Worm (Caenorhabditis elegans) whole organism, L3 larva: ENCODE measurements around the gene nlp-58.

Experiments
- R02D3.7 ChIP-seq: fragments of 150-350 bp; optimal IDR thresholded peaks from 2 replicates; lab custom pipeline; 2014; ENCODE audit warnings: missing biosample characterization, missing genetic modification characterization
- ZK546.5 ChIP-seq: sonication (generic microtip); optimal IDR thresholded peaks from 2 replicates; lab custom pipeline; 2017; ENCODE audit warnings: missing biosample characterization, missing genetic modification characterization
- aly-2 ChIP-seq: fragments of 150-350 bp; optimal IDR thresholded peaks from 2 replicates; lab custom pipeline; 2014; ENCODE audit warnings: missing biosample characterization, missing genetic modification characterization
- ama-1 ChIP-seq: fragments of 150-350 bp; optimal IDR thresholded peaks from 2 replicates; lab custom pipeline; 2018
- ceh-28 ChIP-seq: fragments of 150-350 bp; optimal IDR thresholded peaks from 2 replicates; lab custom pipeline; 2014; ENCODE audit warnings: missing biosample characterization, missing genetic modification reagents, missing genetic modification characterization
- ceh-82 ChIP-seq: fragments of 150-350 bp; optimal IDR thresholded peaks from 2 replicates; lab custom pipeline; 2014; ENCODE audit warnings: missing biosample characterization, missing genetic modification characterization
- ceh-9 ChIP-seq: sonication (generic microtip); optimal IDR thresholded peaks from 2 replicates; lab custom pipeline; 2018; ENCODE audit warnings: missing biosample characterization, missing genetic modification characterization
- daf-12 ChIP-seq: fragments of 150-350 bp; optimal IDR thresholded peaks from 2 replicates; lab custom pipeline; 2014; ENCODE audit warnings: missing biosample characterization, missing genetic modification reagents, missing genetic modification characterization
- egl-27 ChIP-seq: sonication (generic microtip); optimal IDR thresholded peaks from 4 replicates; lab custom pipeline; 2017; ENCODE audit warnings: missing biosample characterization, missing genetic modification reagents, missing genetic modification characterization
- egl-5 ChIP-seq: fragments of 150-350 bp; optimal IDR thresholded peaks from 2 replicates; lab custom pipeline; 2017; ENCODE audit warnings: missing biosample characterization, missing genetic modification reagents, missing genetic modification characterization, inconsistent platforms
- elt-2 ChIP-seq: sonication (generic microtip); optimal IDR thresholded peaks from 2 replicates; lab custom pipeline; 2016; ENCODE audit warnings: missing genetic modification reagents, mild to moderate bottlenecking, missing genetic modification characterization, missing compliant biosample characterization
- eor-1 ChIP-seq, 2 experiments: fragments of 150-350 bp; optimal IDR thresholded peaks; 2 replicates each; lab custom pipeline; 2014 to 2018; ENCODE audit warnings: missing biosample characterization in 2 of 2, missing genetic modification characterization in 2 of 2
- fkh-2 ChIP-seq: fragments of 150-350 bp; optimal IDR thresholded peaks from 2 replicates; lab custom pipeline; 2014; ENCODE audit warnings: missing biosample characterization, missing genetic modification reagents, missing genetic modification characterization
- fos-1 ChIP-seq: fragments of 150-350 bp; optimal IDR thresholded peaks from 2 replicates; lab custom pipeline; 2014; ENCODE audit warnings: missing biosample characterization, missing genetic modification characterization
- hmg-11 ChIP-seq: sonication (generic microtip); optimal IDR thresholded peaks from 2 replicates; lab custom pipeline; 2016; ENCODE audit warnings: missing genetic modification characterization, missing compliant biosample characterization
- jun-1 ChIP-seq: fragments of 150-350 bp; optimal IDR thresholded peaks from 2 replicates; lab custom pipeline; 2014; ENCODE audit warnings: missing biosample characterization, missing genetic modification reagents, missing genetic modification characterization
- lin-15B ChIP-seq: fragments of 150-350 bp; optimal IDR thresholded peaks from 2 replicates; lab custom pipeline; 2014; ENCODE audit warnings: missing biosample characterization, missing genetic modification characterization
- lin-39 ChIP-seq: fragments of 150-350 bp; optimal IDR thresholded peaks from 2 replicates; lab custom pipeline; 2018; ENCODE audit warnings: missing biosample characterization, missing genetic modification reagents, missing genetic modification characterization
- lsy-12 ChIP-seq: sonication (generic microtip); optimal IDR thresholded peaks from 2 replicates; lab custom pipeline; 2016; ENCODE audit warnings: mild to moderate bottlenecking, missing genetic modification characterization, missing compliant biosample characterization
- nfya-1 ChIP-seq: sonication (generic microtip); optimal IDR thresholded peaks from 2 replicates; lab custom pipeline; 2017; ENCODE audit warnings: missing genetic modification characterization, mild to moderate bottlenecking, missing compliant biosample characterization, antibody characterized with exemption, moderate library complexity; ENCODE audit not compliant: insufficient read depth
- nhr-11 ChIP-seq: fragments of 150-350 bp; optimal IDR thresholded peaks from 2 replicates; lab custom pipeline; 2014; ENCODE audit warnings: missing biosample characterization, missing genetic modification characterization
- nhr-12 ChIP-seq: fragments of 150-350 bp; optimal IDR thresholded peaks from 2 replicates; lab custom pipeline; 2014; ENCODE audit warnings: missing biosample characterization, missing genetic modification characterization
- nhr-237 ChIP-seq: fragments of 150-350 bp; optimal IDR thresholded peaks from 2 replicates; lab custom pipeline; 2014; ENCODE audit warnings: missing biosample characterization, missing genetic modification characterization
- nhr-25 ChIP-seq: sonication (generic microtip); optimal IDR thresholded peaks from 2 replicates; lab custom pipeline; 2017; ENCODE audit warnings: missing biosample characterization, missing genetic modification characterization
- nhr-28 ChIP-seq: fragments of 150-350 bp; optimal IDR thresholded peaks from 2 replicates; lab custom pipeline; 2014; ENCODE audit warnings: missing biosample characterization, missing genetic modification characterization
- nhr-43 ChIP-seq: sonication (generic microtip); optimal IDR thresholded peaks from 2 replicates; lab custom pipeline; 2016; ENCODE audit warnings: mild to moderate bottlenecking, missing genetic modification characterization, missing compliant biosample characterization; ENCODE audit not compliant: poor library complexity, severe bottlenecking
- nhr-67 ChIP-seq: fragments of 150-350 bp; optimal IDR thresholded peaks from 2 replicates; lab custom pipeline; 2014; ENCODE audit warnings: missing biosample characterization, missing genetic modification characterization
- pha-4 ChIP-seq: fragments of 150-350 bp; optimal IDR thresholded peaks from 2 replicates; lab custom pipeline; 2014; ENCODE audit warnings: missing biosample characterization, missing genetic modification reagents, missing genetic modification characterization
- pqm-1 ChIP-seq: fragments of 150-350 bp; optimal IDR thresholded peaks from 2 replicates; lab custom pipeline; 2017; ENCODE audit warnings: missing biosample characterization, missing genetic modification characterization, inconsistent platforms
- skn-1 ChIP-seq: fragments of 150-350 bp; optimal IDR thresholded peaks from 2 replicates; lab custom pipeline; 2014; ENCODE audit warnings: missing biosample characterization, missing genetic modification characterization
- snpc-4 ChIP-seq: fragments of 150-350 bp; optimal IDR thresholded peaks from 2 replicates; lab custom pipeline; 2014; ENCODE audit warnings: missing biosample characterization, missing genetic modification characterization
- unc-39 ChIP-seq: sonication (generic microtip); optimal IDR thresholded peaks from 4 replicates; lab custom pipeline; 2017; ENCODE audit warnings: missing biosample characterization, missing genetic modification characterization
- unc-62 ChIP-seq: fragments of 150-350 bp; sonication (generic microtip); optimal IDR thresholded peaks from 4 replicates; lab custom pipeline; 2014; ENCODE audit warnings: missing biosample characterization, missing genetic modification reagents, missing genetic modification characterization
- ztf-11 ChIP-seq: fragments of 150-350 bp; optimal IDR thresholded peaks from 2 replicates; lab custom pipeline; 2014; ENCODE audit warnings: missing biosample characterization, missing genetic modification characterization
- ztf-4 ChIP-seq: fragments of 150-350 bp; optimal IDR thresholded peaks from 2 replicates; lab custom pipeline; 2014; ENCODE audit warnings: missing biosample characterization, missing genetic modification characterization

nlp-58 gene

DNA sequence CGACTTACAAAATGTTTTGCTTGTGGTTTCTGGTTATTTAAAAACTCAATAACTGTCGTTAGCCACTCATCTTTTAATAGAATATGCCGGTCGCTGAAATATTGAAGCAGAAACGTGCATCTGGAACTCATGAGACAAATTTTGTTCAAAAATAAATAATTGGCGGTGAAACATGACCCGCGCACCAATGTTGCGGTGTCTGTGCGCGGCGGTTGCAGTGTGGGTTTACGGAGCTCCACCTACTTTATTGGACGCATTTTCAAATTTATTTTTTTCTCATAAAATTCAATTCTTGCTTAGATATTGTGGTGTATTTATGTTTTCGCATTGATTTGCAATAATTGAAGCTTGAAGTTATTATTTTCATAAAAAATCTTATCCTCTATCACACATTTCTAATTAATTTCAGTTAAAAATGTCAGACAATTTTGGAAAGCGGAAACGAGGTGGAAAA lies 18.1 kb downstream of the nlp-58 start, which contains the start of the genes rmh-2 and suds-3:
TSS of gene rmh-2 (minus strand) at position 164 of the 454 bp plus-strand sequence.
TSS of gene suds-3 (plus strand) at position 404 of the 454 bp plus-strand sequence.
- TF ChIP-seq nhr-12 (tag; lab: Kevin White, UChicago) (no peak), nfya-1 (tag; lab: Kevin White, UChicago) (peak; percentile 78), skn-1 (tag; lab: Kevin White, UChicago) (no peak), aly-2 (tag; lab: Kevin White, UChicago) (no peak), fos-1 (tag; lab: Kevin White, UChicago) (no peak), ceh-9 (tag; lab: Kevin White, UChicago) (no peak), unc-62 (GFP tag; lab: Kevin White, UChicago) (no peak), ama-1 (lab: Kevin White, UChicago) (no peak), R02D3.7 (tag; lab: Kevin White, UChicago) (peak; percentile 92), elt-2 (tag; lab: Kevin White, UChicago) (peak; percentile 18), eor-1 (tag; optimal IDR thresholded peaks at IDR 0.05; lab: Kevin White, UChicago) (no peak), nhr-25 (tag; lab: Kevin White, UChicago) (no peak), lin-39 (tag; lab: Kevin White, UChicago) (peak; percentile 1), ZK546.5 (tag; lab: Kevin White, UChicago) (no peak), fkh-2 (tag; lab: Kevin White, UChicago) (no peak), lin-15B (tag; lab: Kevin White, UChicago) (peak; percentile 71), egl-5 (no peak), ztf-4 (tag; lab: Kevin White, UChicago) (no peak), pha-4 (tag; lab: Kevin White, UChicago) (peak; percentile 51)

DNA sequence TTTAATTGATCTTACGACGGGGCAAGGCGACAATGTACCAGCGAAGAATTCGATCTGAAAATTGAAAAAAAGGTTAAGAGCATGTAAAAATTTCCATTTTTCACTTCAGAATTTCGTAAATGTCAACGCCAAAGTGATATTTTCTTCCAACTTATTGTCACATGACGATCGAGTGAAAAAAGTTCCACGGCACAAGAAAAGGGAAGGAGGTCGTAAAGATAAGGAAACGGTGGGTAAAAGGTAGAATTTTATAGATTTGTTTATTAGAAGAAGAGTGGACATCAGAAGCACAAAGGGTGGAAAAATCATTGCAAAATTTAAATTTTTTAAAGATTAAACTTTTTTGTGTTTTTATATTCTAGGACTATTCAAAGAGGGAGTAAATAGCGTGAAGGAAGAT lies 20.8 kb downstream of the nlp-58 start:
- TF ChIP-seq pqm-1 (tag; lab: Kevin White, UChicago) (peak; percentile 63), jun-1 (tag; lab: Kevin White, UChicago) (peak; percentile 16), nhr-43 (tag; lab: Kevin White, UChicago) (no peak), pha-4 (tag; lab: Kevin White, UChicago) (peak; percentile 36), elt-2 (tag; lab: Kevin White, UChicago) (peak; percentile 87)
- TF ChIP-seq, all 47 proteins: peak for 4

DNA sequence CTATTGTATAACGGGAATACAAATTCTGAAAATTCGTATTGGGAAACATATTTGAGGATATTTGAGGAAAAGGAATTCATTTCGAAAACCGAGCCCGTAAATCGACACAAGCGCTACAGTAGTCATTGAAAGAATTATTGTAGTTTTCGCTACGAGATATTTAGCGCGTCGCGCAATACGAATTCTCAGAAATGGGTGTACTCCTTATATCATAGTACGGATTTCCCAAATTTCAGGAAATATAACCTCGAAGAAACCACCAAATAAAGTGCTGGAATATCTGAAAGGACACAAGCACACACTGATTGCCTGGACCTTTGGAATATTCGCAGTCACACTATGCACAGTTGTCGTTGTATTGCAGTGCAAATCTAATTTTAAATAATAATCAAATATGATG lies 21.4 kb downstream of the nlp-58 start:
- TF ChIP-seq pha-4 (tag; lab: Kevin White, UChicago), result no peak
- TF ChIP-seq nhr-43 (tag; lab: Kevin White, UChicago), result no peak
- no peak for TF ChIP-seq nhr-67 (tag; lab: Kevin White, UChicago)
- no peak for TF ChIP-seq nhr-11 (tag; lab: Kevin White, UChicago)
- no peak for TF ChIP-seq daf-12 (tag; lab: Kevin White, UChicago)
- TF ChIP-seq hmg-11 (tag; lab: Kevin White, UChicago), result no peak
- no peak for TF ChIP-seq nhr-237 (tag; lab: Kevin White, UChicago)
- no peak for TF ChIP-seq lsy-12 (tag; lab: Kevin White, UChicago)
- TF ChIP-seq nhr-12 (tag; lab: Kevin White, UChicago), result no peak
- TF ChIP-seq R02D3.7 (tag; lab: Kevin White, UChicago), result no peak
- no peak for TF ChIP-seq ZK546.5 (tag; lab: Kevin White, UChicago)
- TF ChIP-seq ceh-28, result no peak
- TF ChIP-seq ceh-82 (tag; lab: Kevin White, UChicago), result no peak

DNA sequence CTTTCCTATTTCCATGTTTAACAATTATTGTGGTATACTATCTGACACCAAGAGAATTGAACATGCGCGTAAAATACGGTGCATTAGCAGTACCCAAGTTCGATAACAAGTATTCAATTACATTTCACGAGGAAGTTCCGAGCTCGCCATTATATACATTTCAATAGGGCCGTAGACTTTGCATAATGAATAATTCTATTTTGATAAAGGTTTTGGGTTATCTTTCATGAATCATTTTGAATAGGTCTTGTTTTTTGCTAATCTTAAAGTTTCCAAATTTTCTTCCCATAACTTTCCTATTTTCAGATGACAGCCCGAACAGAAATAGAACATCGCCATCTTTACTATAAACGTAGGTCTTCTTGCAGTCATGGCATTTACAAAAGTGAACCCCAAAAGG lies 22.5 kb downstream of the nlp-58 start, which contains the start of gene C50H2.13:
TSS of gene C50H2.13 (plus strand) at position 301 of the 400 bp plus-strand sequence.
- TF ChIP-seq fos-1 (tag; lab: Kevin White, UChicago) (no peak), nhr-28 (tag; lab: Kevin White, UChicago) (no peak), nhr-12 (tag; lab: Kevin White, UChicago) (no peak), ZK546.5 (tag; lab: Kevin White, UChicago) (no peak), unc-39 (tag; lab: Kevin White, UChicago) (no peak), nfya-1 (tag; lab: Kevin White, UChicago) (no peak), unc-62 (GFP tag; lab: Kevin White, UChicago) (no peak), ceh-82 (tag; lab: Kevin White, UChicago) (no peak)

DNA sequence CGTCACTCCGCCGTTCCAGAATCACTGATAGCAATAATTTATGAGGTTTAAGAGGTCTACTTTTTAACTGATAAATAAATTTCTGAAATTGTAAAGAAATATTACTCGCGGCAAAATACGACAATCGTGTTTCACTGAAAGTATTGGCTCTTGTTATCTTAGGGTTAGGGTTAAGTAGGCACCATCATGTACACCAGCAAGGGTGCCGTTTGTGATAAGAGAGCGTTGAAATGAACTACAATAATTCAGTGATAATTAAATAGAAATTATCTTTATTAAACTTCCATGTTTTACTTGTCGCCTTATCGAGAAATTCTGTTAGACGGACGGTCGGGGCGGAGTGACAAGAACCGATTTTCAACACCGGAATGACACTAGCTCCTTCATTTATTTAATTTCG lies 23.1 kb downstream of the nlp-58 start:
- TF ChIP-seq lsy-12 (tag; lab: Kevin White, UChicago) (no peak), nhr-11 (tag; lab: Kevin White, UChicago) (no peak), egl-27 (tag; lab: Kevin White, UChicago) (no peak), pha-4 (tag; lab: Kevin White, UChicago) (peak; percentile 4), jun-1 (tag; lab: Kevin White, UChicago) (peak; percentile 64), elt-2 (tag; lab: Kevin White, UChicago) (peak; percentile 97), pqm-1 (tag; lab: Kevin White, UChicago) (peak; percentile 76), ama-1 (lab: Kevin White, UChicago) (no peak), snpc-4 (no peak), ztf-11 (tag; lab: Kevin White, UChicago) (no peak), eor-1 (tag; optimal IDR thresholded peaks at IDR 0.05; lab: Kevin White, UChicago) (no peak)
